Worm (Caenorhabditis elegans): ENCODE measurements around the gene gtf-2E1.

- TF ChIP-seq aly-2 (tag; optimal IDR thresholded peaks at IDR 0.05) (no peak), nfya-1 (tag; optimal IDR thresholded peaks at IDR 0.05; ENCODE audit: insufficient read depth) (no peak), nhr-11 (tag; optimal IDR thresholded peaks at IDR 0.05) (no peak), elt-1 (tag; optimal IDR thresholded peaks at IDR 0.05) (no peak), zag-1 (tag; optimal IDR thresholded peaks at IDR 0.05) (no peak), lin-15B (tag; optimal IDR thresholded peaks at IDR 0.05) (no peak), tbx-2 (tag; optimal IDR thresholded peaks at IDR 0.05) (no peak), egl-27 (tag; optimal IDR thresholded peaks at IDR 0.05) (no peak), pha-4 (tag; optimal IDR thresholded peaks at IDR 0.05) (no peak), ztf-4 (tag; optimal IDR thresholded peaks at IDR 0.05) (no peak), elt-3 (tag; optimal IDR thresholded peaks at IDR 0.05) (no peak), fkh-10 (GFP tag; optimal IDR thresholded peaks at IDR 0.05) (no peak)
These were observed 48.4 kb upstream of the gtf-2E1 start, which contains the start of gene cnnm-1 for ce11 chrIV:17206745-17207144.
